Fruit fly (Drosophila melanogaster) whole organism, embryonic: Measurements from ENCODE around the gene Tmtc4.
A peak's percentile ranks its signal among the peaks of the same experiment; 100 is the strongest.

Source experiments
- BEAF-32 ChIP-seq: fragments of 200-800 bp; sonication (Bioruptor generic); optimal IDR thresholded peaks from 3 replicates; lab custom pipeline; 2017; ENCODE audit warnings: missing biosample characterization, missing genetic modification characterization, mild to moderate bottlenecking, moderate library complexity, missing genetic modification reagents
- CG12155 ChIP-seq: fragments of 200-800 bp; sonication (Bioruptor generic); optimal IDR thresholded peaks from 3 replicates; lab custom pipeline; 2016; ENCODE audit warnings: missing biosample characterization, missing genetic modification characterization
- CG12744 ChIP-seq: fragments of 200-800 bp; sonication (Bioruptor generic); optimal IDR thresholded peaks from 2 replicates; lab custom pipeline; 2016; ENCODE audit warnings: missing biosample characterization, missing genetic modification characterization
- CG12769 ChIP-seq: fragments of 200-800 bp; sonication (Bioruptor generic); optimal IDR thresholded peaks from 2 replicates; lab custom pipeline; 2019; ENCODE audit warnings: missing biosample characterization, mild to moderate bottlenecking, missing genetic modification characterization, moderate library complexity
- CG14014 ChIP-seq: fragments of 200-800 bp; sonication (Bioruptor generic); IDR thresholded peaks from 2 replicates; pipeline ENCODE4 v1.3.6; 2022; ENCODE audit warnings: missing biosample characterization, missing genetic modification characterization
- CG15073 ChIP-seq: fragments of 200-800 bp; sonication (Bioruptor generic); optimal IDR thresholded peaks from 2 replicates; lab custom pipeline; 2016; ENCODE audit warnings: missing biosample characterization, missing genetic modification characterization
- CG1602 ChIP-seq: fragments of 200-800 bp; sonication (Bioruptor generic); optimal IDR thresholded peaks from 3 replicates; lab custom pipeline; 2016; ENCODE audit warnings: missing biosample characterization, missing genetic modification characterization
- CG1603 ChIP-seq: fragments of 200-800 bp; sonication (Bioruptor generic); optimal IDR thresholded peaks from 2 replicates; lab custom pipeline; 2019; ENCODE audit warnings: missing biosample characterization, mild to moderate bottlenecking, missing genetic modification characterization, moderate library complexity
- CG2129 ChIP-seq: fragments of 200-800 bp; sonication (Bioruptor generic); IDR thresholded peaks from 2 replicates; pipeline ENCODE4 v1.3.6; 2022; ENCODE audit warnings: missing biosample characterization, missing genetic modification characterization; ENCODE audit not compliant: partially characterized antibody
- CG30403 ChIP-seq: fragments of 200-800 bp; sonication (Bioruptor generic); optimal IDR thresholded peaks from 3 replicates; lab custom pipeline; 2016; ENCODE audit warnings: missing biosample characterization, missing genetic modification characterization
- CG3065 ChIP-seq: fragments of 200-800 bp; sonication (Bioruptor generic); optimal IDR thresholded peaks from 2 replicates; lab custom pipeline; 2016; ENCODE audit warnings: missing biosample characterization, missing genetic modification characterization
- CG3407 ChIP-seq: fragments of 200-800 bp; sonication (Bioruptor generic); optimal IDR thresholded peaks from 2 replicates; lab custom pipeline; 2018; ENCODE audit warnings: missing biosample characterization, mild to moderate bottlenecking, missing genetic modification characterization
- CG4328 ChIP-seq: fragments of 200-800 bp; sonication (Bioruptor generic); optimal IDR thresholded peaks from 3 replicates; lab custom pipeline; 2017; ENCODE audit warnings: missing biosample characterization, missing genetic modification reagents, missing genetic modification characterization
- CG4424 ChIP-seq: fragments of 200-800 bp; sonication (Bioruptor generic); optimal IDR thresholded peaks from 3 replicates; lab custom pipeline; 2016; ENCODE audit warnings: missing biosample characterization, missing genetic modification characterization
- CG6254 ChIP-seq: fragments of 200-800 bp; sonication (Bioruptor generic); optimal IDR thresholded peaks from 3 replicates; lab custom pipeline; 2017; ENCODE audit warnings: mild to moderate bottlenecking, missing biosample characterization, missing genetic modification reagents, missing genetic modification characterization
- CG6683 ChIP-seq: fragments of 200-800 bp; sonication (Bioruptor generic); optimal IDR thresholded peaks from 2 replicates; lab custom pipeline; 2017; ENCODE audit warnings: missing biosample characterization, mild to moderate bottlenecking, missing genetic modification characterization, missing genetic modification reagents
- CG6689 ChIP-seq: fragments of 200-800 bp; sonication (Bioruptor generic); IDR thresholded peaks from 2 replicates; pipeline ENCODE4 v1.3.6; 2022; ENCODE audit warnings: missing biosample characterization, missing genetic modification characterization
- CG6765 ChIP-seq: fragments of 200-800 bp; sonication (Bioruptor generic); optimal IDR thresholded peaks from 3 replicates; lab custom pipeline; 2017; ENCODE audit warnings: missing biosample characterization, mild to moderate bottlenecking, missing genetic modification characterization
- CHES-1-like ChIP-seq: fragments of 200-800 bp; sonication (Bioruptor generic); optimal IDR thresholded peaks from 2 replicates; lab custom pipeline; 2016; ENCODE audit warnings: missing biosample characterization, missing genetic modification characterization
- Dad ChIP-seq: fragments of 200-800 bp; sonication (Bioruptor generic); optimal IDR thresholded peaks from 3 replicates; lab custom pipeline; 2016; ENCODE audit warnings: missing biosample characterization, missing genetic modification characterization
- Dip3 ChIP-seq: fragments of 200-800 bp; sonication (Bioruptor generic); optimal IDR thresholded peaks from 3 replicates; lab custom pipeline; 2016; ENCODE audit warnings: missing biosample characterization, missing genetic modification characterization
- E2f2 ChIP-seq: fragments of 200-800 bp; sonication (Bioruptor generic); IDR thresholded peaks from 2 replicates; pipeline ENCODE4 v1.3.6; 2022; ENCODE audit warnings: missing biosample characterization, missing genetic modification characterization
- Fer3 ChIP-seq: fragments of 200-800 bp; sonication (Bioruptor generic); optimal IDR thresholded peaks from 2 replicates; lab custom pipeline; 2018; ENCODE audit warnings: missing biosample characterization, mild to moderate bottlenecking, missing genetic modification characterization, moderate library complexity
- H2.0 ChIP-seq: fragments of 200-800 bp; sonication (Bioruptor generic); IDR thresholded peaks from 2 replicates; pipeline ENCODE4 v1.3.6; 2022; ENCODE audit warnings: missing biosample characterization, missing genetic modification characterization
- HLH4C ChIP-seq: fragments of 200-800 bp; sonication (Bioruptor generic); IDR thresholded peaks from 3 replicates; pipeline ENCODE4 v1.3.6; 2022; ENCODE audit warnings: missing biosample characterization, missing genetic modification characterization; ENCODE audit not compliant: partially characterized antibody
- HLHmδ ChIP-seq: fragments of 200-800 bp; sonication (Bioruptor generic); optimal IDR thresholded peaks from 2 replicates; lab custom pipeline; 2018; ENCODE audit warnings: missing biosample characterization, mild to moderate bottlenecking, missing genetic modification characterization, moderate library complexity
- Hr51 ChIP-seq, 2 experiments: fragments of 200-800 bp; sonication (Bioruptor generic); optimal IDR thresholded peaks; 2 replicates in 1 of 2; 3 replicates in 1 of 2; lab custom pipeline; 2016 to 2018; ENCODE audit warnings: missing biosample characterization in 2 of 2, missing genetic modification characterization in 2 of 2, mild to moderate bottlenecking in 1 of 2, moderate library complexity in 1 of 2
- Meics ChIP-seq: fragments of 200-800 bp; sonication (Bioruptor generic); optimal IDR thresholded peaks from 2 replicates; lab custom pipeline; 2017; ENCODE audit warnings: missing biosample characterization, mild to moderate bottlenecking, missing genetic modification characterization
- PHDP ChIP-seq: fragments of 200-800 bp; sonication (Bioruptor generic); optimal IDR thresholded peaks from 3 replicates; lab custom pipeline; 2018; ENCODE audit warnings: missing biosample characterization, mild to moderate bottlenecking, missing genetic modification characterization, moderate library complexity
- Sin3A ChIP-seq: fragments of >200 bp; optimal IDR thresholded peaks from 2 replicates; lab custom pipeline; 2018
- Sox100B ChIP-seq: fragments of 200-800 bp; sonication (Bioruptor generic); optimal IDR thresholded peaks from 3 replicates; lab custom pipeline; 2018; ENCODE audit warnings: missing biosample characterization, mild to moderate bottlenecking, missing genetic modification characterization
- Spps ChIP-seq: fragments of 200-800 bp; sonication (Bioruptor generic); optimal IDR thresholded peaks from 2 replicates; lab custom pipeline; 2018; ENCODE audit warnings: missing biosample characterization, mild to moderate bottlenecking, missing genetic modification characterization
- abd-A ChIP-seq: fragments of 200-800 bp; sonication (Bioruptor generic); optimal IDR thresholded peaks from 3 replicates; lab custom pipeline; 2019; ENCODE audit warnings: missing biosample characterization, mild to moderate bottlenecking, missing genetic modification characterization, moderate library complexity
- aop ChIP-seq: fragments of 200-800 bp; sonication (Bioruptor generic); IDR thresholded peaks from 2 replicates; pipeline ENCODE4 v1.3.6; 2022; ENCODE audit warnings: missing biosample characterization, missing genetic modification characterization
- ash1 ChIP-seq: fragments of 200-800 bp; sonication (Bioruptor generic); optimal IDR thresholded peaks from 2 replicates; lab custom pipeline; 2018; ENCODE audit warnings: missing biosample characterization, mild to moderate bottlenecking, missing genetic modification characterization
- dimm ChIP-seq: fragments of 200-800 bp; sonication (Bioruptor generic); IDR thresholded peaks from 2 replicates; pipeline ENCODE4 v1.3.6; 2022; ENCODE audit warnings: missing biosample characterization, missing genetic modification characterization
- dm ChIP-seq: fragments of 200-800 bp; sonication (Bioruptor generic); optimal IDR thresholded peaks from 3 replicates; lab custom pipeline; 2016; ENCODE audit warnings: missing biosample characterization, missing genetic modification characterization
- esg ChIP-seq: fragments of 200-800 bp; sonication (Bioruptor generic); conservative IDR thresholded peaks from 2 replicates; pipeline ENCODE4 v1.3.6; 2022; ENCODE audit warnings: missing biosample characterization, missing genetic modification characterization
- jing ChIP-seq: fragments of 200-800 bp; sonication (Bioruptor generic); optimal IDR thresholded peaks from 2 replicates; lab custom pipeline; 2018; ENCODE audit warnings: missing biosample characterization, mild to moderate bottlenecking, missing genetic modification characterization
- jumu ChIP-seq: fragments of 200-800 bp; sonication (Bioruptor generic); optimal IDR thresholded peaks from 3 replicates; lab custom pipeline; 2016; ENCODE audit warnings: missing biosample characterization, missing genetic modification characterization
- klu ChIP-seq: fragments of 200-800 bp; sonication (Bioruptor generic); IDR thresholded peaks from 2 replicates; pipeline ENCODE4 v1.3.6; 2022; ENCODE audit warnings: missing biosample characterization, missing genetic modification characterization
- lbe ChIP-seq: fragments of 200-800 bp; sonication (Bioruptor generic); optimal IDR thresholded peaks from 2 replicates; lab custom pipeline; 2016; ENCODE audit warnings: missing biosample characterization, mild to moderate bottlenecking, missing genetic modification characterization
- mirr ChIP-seq: fragments of 200-800 bp; sonication (Bioruptor generic); optimal IDR thresholded peaks from 3 replicates; lab custom pipeline; 2018; ENCODE audit warnings: missing biosample characterization, mild to moderate bottlenecking, missing genetic modification characterization
- pfk ChIP-seq: fragments of 200-800 bp; sonication (Bioruptor generic); optimal IDR thresholded peaks from 2 replicates; lab custom pipeline; 2018; ENCODE audit warnings: missing biosample characterization, mild to moderate bottlenecking, missing genetic modification characterization, moderate library complexity
- sens ChIP-seq: fragments of 200-800 bp; sonication (Bioruptor generic); peaks from one replicate; lab custom pipeline; 2016; ENCODE audit warnings: missing biosample characterization, missing genetic modification characterization
- shn ChIP-seq: fragments of 200-800 bp; sonication (Bioruptor generic); optimal IDR thresholded peaks from 3 replicates; lab custom pipeline; 2016; ENCODE audit warnings: missing biosample characterization, missing genetic modification characterization
- stwl ChIP-seq: fragments of 200-800 bp; sonication (Bioruptor generic); optimal IDR thresholded peaks from 3 replicates; lab custom pipeline; 2018; ENCODE audit warnings: missing biosample characterization, mild to moderate bottlenecking, missing genetic modification characterization, moderate library complexity
- vnd ChIP-seq: fragments of 200-800 bp; sonication (Bioruptor generic); IDR thresholded peaks from 3 replicates; pipeline ENCODE4 v1.3.6; 2022; ENCODE audit warnings: missing biosample characterization, missing genetic modification characterization; ENCODE audit not compliant: partially characterized antibody
- wdn ChIP-seq: fragments of 200-800 bp; sonication (Bioruptor generic); IDR thresholded peaks from 2 replicates; pipeline ENCODE4 v1.3.6; 2022; ENCODE audit warnings: missing biosample characterization, missing genetic modification characterization

Gene Tmtc4

DNA sequence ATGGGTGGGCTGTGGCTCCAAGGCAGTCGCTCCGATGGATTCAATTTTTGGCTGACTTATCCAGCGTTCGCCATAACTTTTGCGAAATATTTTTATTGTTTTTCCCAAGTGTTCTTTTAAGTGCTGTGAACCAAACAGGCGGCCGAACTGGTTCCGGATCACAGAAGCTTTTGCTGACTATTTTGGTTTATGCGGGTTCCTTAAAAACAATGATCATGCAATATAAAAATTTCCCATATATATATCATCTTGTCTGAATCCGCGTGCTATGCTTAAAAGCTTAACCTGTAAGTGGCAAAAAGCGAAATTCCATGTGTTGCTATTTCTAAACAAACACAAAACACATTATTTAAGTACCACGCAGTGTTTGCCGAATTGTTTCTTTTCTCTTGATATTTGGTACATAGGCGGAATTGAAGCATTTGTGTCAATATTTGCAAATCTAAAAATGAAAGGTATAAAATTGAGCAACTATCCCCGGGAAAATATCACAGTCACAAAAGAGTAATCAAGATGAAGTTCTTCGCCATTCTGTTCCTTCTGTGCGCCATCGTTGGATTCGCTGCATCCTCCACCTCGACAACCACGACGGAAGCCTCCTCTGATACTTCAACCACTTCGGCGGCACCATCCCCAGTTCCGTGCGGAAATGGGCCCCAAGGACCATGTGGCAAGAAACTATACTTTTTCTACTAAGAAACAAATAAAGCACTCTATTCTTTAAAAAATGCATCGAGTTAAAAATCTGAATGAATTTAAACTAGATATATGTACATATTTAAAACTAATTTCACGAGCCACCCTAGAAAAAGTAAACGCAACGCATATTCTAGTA is 30.9 kb upstream of the Tmtc4 start, which contains the start of the genes CG6276 and CG44040 (continued):
- TF ChIP-seq CG6689 (GFP tag; lab: Robert Waterston, UW) (peak; percentile 74), CG3065 (GFP tag; lab: Kevin White, UChicago) (no peak), lbe (GFP tag; lab: Kevin White, UChicago) (peak; percentile 63), ash1 (GFP tag; lab: Kevin White, UChicago) (no peak), CG12744 (GFP tag; lab: Kevin White, UChicago) (peak; percentile 34), CG12155 (GFP tag; lab: Kevin White, UChicago) (peak; percentile 5), HLH4C (no peak), E2f2 (GFP tag; lab: Robert Waterston, UW) (no peak), Dip3 (GFP tag; lab: Kevin White, UChicago) (peak; percentile 9), H2.0 (GFP tag; lab: Robert Waterston, UW) (peak; percentile 8; the same call in 1 of the 2 replicates), Sin3A (lab: Kevin White, UChicago) (peak; percentile 8), vnd (no peak), CG30403 (GFP tag; lab: Kevin White, UChicago) (peak; percentile 70), Sox100B (no peak), Spps (tag; lab: Kevin White, UChicago) (no peak), sens (peak; percentile 88), CG4424 (peak; percentile 40), jumu (GFP tag; lab: Kevin White, UChicago) (no peak), CHES-1-like (peak; percentile 30), CG15073 (GFP tag; lab: Kevin White, UChicago) (no peak), CG2129 (GFP tag; lab: Robert Waterston, UW) (no peak), mirr (GFP tag; lab: Kevin White, UChicago) (no peak), CG12769 (peak; percentile 71), stwl (tag; lab: Kevin White, UChicago) (peak; percentile 40), dimm (GFP tag; lab: Robert Waterston, UW) (no peak), CG6683 (GFP tag; lab: Kevin White, UChicago) (peak; percentile 0), CG3407 (GFP tag; lab: Kevin White, UChicago) (no peak), pfk (no peak), abd-A (tag; lab: Kevin White, UChicago) (no peak), CG6765 (GFP tag; lab: Kevin White, UChicago) (peak; percentile 73), Fer3 (tag; lab: Kevin White, UChicago) (peak; percentile 61), PHDP (tag; lab: Kevin White, UChicago) (peak; percentile 27), CG6254 (no peak), Hr51 (GFP tag; optimal IDR thresholded peaks at IDR 0.05; lab: Kevin White, UChicago) (peak in 1 of 2 experiments; percentile 57), Meics (GFP tag; lab: Kevin White, UChicago) (peak; percentile 72), BEAF-32 (GFP tag; lab: Kevin White, UChicago) (peak; percentile 24), wdn (no peak), Dad (peak; percentile 60), CG4328 (GFP tag; lab: Kevin White, UChicago) (no peak), aop (GFP tag; lab: Robert Waterston, UW) (peak; percentile 23; the same call in 1 of the 2 replicates), HLHmδ (GFP tag; lab: Kevin White, UChicago) (no peak), CG1602 (GFP tag; lab: Kevin White, UChicago) (no peak), klu (0 out of 2 replicates have a peak, but pooled peaks have one; percentile 14), jing (GFP tag; lab: Kevin White, UChicago) (no peak), shn (no peak), dm (GFP tag; lab: Kevin White, UChicago) (no peak), esg (GFP tag; lab: Robert Waterston, UW) (peak; percentile 22; the same call in 1 of the 2 replicates), CG14014 (GFP tag; lab: Robert Waterston, UW) (peak; percentile 54; the same call in 1 of the 2 replicates), CG1603 (tag; lab: Kevin White, UChicago) (peak; percentile 55)
